Fruit fly (Drosophila melanogaster): ENCODE measurements around the gene Rab9Db.

DNA sequence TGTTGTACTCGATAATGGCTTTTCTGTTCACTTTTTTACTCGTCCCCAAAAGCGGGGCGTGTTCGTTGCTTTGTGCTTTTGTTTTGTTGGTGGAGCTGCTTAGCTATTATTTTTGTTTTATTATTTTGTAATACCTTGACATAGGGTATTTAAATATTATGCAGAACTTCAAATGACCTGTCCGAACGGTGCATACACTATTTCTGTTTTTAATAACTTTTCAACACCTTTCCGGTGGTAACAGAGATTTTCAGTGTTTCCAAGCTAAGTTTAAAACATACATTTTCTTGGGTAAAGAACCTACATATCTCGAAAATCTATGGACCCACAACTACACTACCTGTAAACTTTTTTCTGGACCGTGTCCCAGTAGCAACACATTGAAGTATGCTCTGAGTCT is 35.6 kb downstream of the Rab9Db start:
- TF ChIP-seq gl (tag; optimal IDR thresholded peaks at IDR 0.05) = no peak
- no peak for TF ChIP-seq EcR (GFP tag; optimal IDR thresholded peaks at IDR 0.05)
- peak; percentile 70; the same call in 1 of the 2 replicates for TF ChIP-seq CG12605 (GFP tag; IDR thresholded peaks at IDR 0.05)
- peak; percentile 48 for TF ChIP-seq CG17806 (tag; optimal IDR thresholded peaks at IDR 0.05)
- TF ChIP-seq CG32121 (GFP tag; IDR thresholded peaks at IDR 0.05) = peak; percentile 75
- no peak for TF ChIP-seq Pif1A (GFP tag; optimal IDR thresholded peaks at IDR 0.05)
- peak; percentile 67 for TF ChIP-seq CG8301 (tag; optimal IDR thresholded peaks at IDR 0.05)
